Fruit fly (Drosophila melanogaster) whole organism, embryonic: ENCODE measurements around the gene CG13482.

Experiments
- Ada2b ChIP-seq: fragments of 200-800 bp; sonication (Bioruptor generic); IDR thresholded peaks from 2 replicates; pipeline ENCODE4 v1.3.6; 2022; ENCODE audit warnings: missing biosample characterization, missing genetic modification characterization
- Blimp-1 ChIP-seq: fragments of 200-800 bp; sonication (Bioruptor generic); optimal IDR thresholded peaks from 3 replicates; lab custom pipeline; 2018; ENCODE audit warnings: missing biosample characterization, missing genetic modification characterization, mild to moderate bottlenecking, moderate library complexity, missing genetic modification reagents
- CG10462 ChIP-seq: fragments of 200-800 bp; sonication (Bioruptor generic); optimal IDR thresholded peaks from 2 replicates; lab custom pipeline; 2016; ENCODE audit warnings: missing biosample characterization, missing genetic modification characterization
- CG11695 ChIP-seq: fragments of 200-800 bp; sonication (Bioruptor generic); IDR thresholded peaks from 3 replicates; pipeline ENCODE4 v1.3.6; 2022; ENCODE audit warnings: missing biosample characterization, missing genetic modification characterization
- CG12071 ChIP-seq: fragments of 200-800 bp; sonication (Bioruptor generic); optimal IDR thresholded peaks from 3 replicates; lab custom pipeline; 2018; ENCODE audit warnings: missing biosample characterization, mild to moderate bottlenecking, missing genetic modification characterization
- CG1233 ChIP-seq: fragments of 200-800 bp; sonication (Bioruptor generic); optimal IDR thresholded peaks from 4 replicates; lab custom pipeline; 2018; ENCODE audit warnings: missing biosample characterization, mild to moderate bottlenecking, missing genetic modification characterization
- CG13424 ChIP-seq: fragments of 200-800 bp; sonication (Bioruptor generic); optimal IDR thresholded peaks from 2 replicates; lab custom pipeline; 2019; ENCODE audit warnings: missing biosample characterization, mild to moderate bottlenecking, missing genetic modification characterization, moderate library complexity
- CG14441 ChIP-seq: fragments of 200-800 bp; sonication (Bioruptor generic); IDR thresholded peaks from 2 replicates; pipeline ENCODE4 v1.3.6; 2022; ENCODE audit warnings: missing biosample characterization, missing genetic modification characterization
- CG14667 ChIP-seq: fragments of 200-800 bp; sonication (Bioruptor generic); IDR thresholded peaks from 2 replicates; pipeline ENCODE4 v1.3.6; 2022; ENCODE audit warnings: missing biosample characterization, missing genetic modification characterization
- CG14965 ChIP-seq: fragments of 200-800 bp; sonication (Bioruptor generic); optimal IDR thresholded peaks from 2 replicates; lab custom pipeline; 2016; ENCODE audit warnings: missing biosample characterization, missing genetic modification characterization, borderline replicate concordance
- CG15696 ChIP-seq: fragments of 200-800 bp; sonication (Bioruptor generic); optimal IDR thresholded peaks from 2 replicates; lab custom pipeline; 2019; ENCODE audit warnings: missing biosample characterization, mild to moderate bottlenecking, missing genetic modification characterization, moderate library complexity
- CG1602 ChIP-seq: fragments of 200-800 bp; sonication (Bioruptor generic); optimal IDR thresholded peaks from 3 replicates; lab custom pipeline; 2016; ENCODE audit warnings: missing biosample characterization, missing genetic modification characterization
- CG16815 ChIP-seq: fragments of 200-800 bp; sonication (Bioruptor generic); optimal IDR thresholded peaks from 3 replicates; lab custom pipeline; 2017; ENCODE audit warnings: missing biosample characterization, mild to moderate bottlenecking, missing genetic modification characterization
- CG17361 ChIP-seq: fragments of 200-800 bp; sonication (Bioruptor generic); IDR thresholded peaks from 3 replicates; pipeline ENCODE4 v1.3.6; 2022; ENCODE audit warnings: missing biosample characterization, missing genetic modification characterization
- CG17829 ChIP-seq: fragments of 200-800 bp; optimal IDR thresholded peaks from 2 replicates; lab custom pipeline; 2019; ENCODE audit warnings: missing biosample characterization, mild to moderate bottlenecking, missing genetic modification characterization, moderate library complexity
- CG2712 ChIP-seq: fragments of 200-800 bp; optimal IDR thresholded peaks from 3 replicates; lab custom pipeline; 2019; ENCODE audit warnings: missing biosample characterization, mild to moderate bottlenecking, missing genetic modification characterization, moderate library complexity
- CG31365 ChIP-seq: fragments of 200-800 bp; sonication (Bioruptor generic); optimal IDR thresholded peaks from 2 replicates; lab custom pipeline; 2018; ENCODE audit warnings: missing biosample characterization, mild to moderate bottlenecking, missing genetic modification characterization
- CG3163 ChIP-seq: fragments of 200-800 bp; sonication (Bioruptor generic); optimal IDR thresholded peaks from 3 replicates; lab custom pipeline; 2016; ENCODE audit warnings: missing biosample characterization, missing genetic modification characterization
- CG42726 ChIP-seq: fragments of 200-800 bp; sonication (Bioruptor generic); IDR thresholded peaks from 2 replicates; pipeline ENCODE4 v1.3.6; 2022; ENCODE audit warnings: missing biosample characterization, missing genetic modification characterization; ENCODE audit not compliant: partially characterized antibody
- CG4360 ChIP-seq: fragments of 200-800 bp; sonication (Bioruptor generic); IDR thresholded peaks from 2 replicates; pipeline ENCODE4 v1.3.6; 2022; ENCODE audit warnings: missing biosample characterization, missing genetic modification characterization
- CG4617 ChIP-seq: fragments of 200-800 bp; sonication (Bioruptor generic); optimal IDR thresholded peaks from 3 replicates; lab custom pipeline; 2016; ENCODE audit warnings: missing biosample characterization, missing genetic modification characterization, borderline replicate concordance
- CG6683 ChIP-seq: fragments of 200-800 bp; sonication (Bioruptor generic); optimal IDR thresholded peaks from 2 replicates; lab custom pipeline; 2017; ENCODE audit warnings: missing biosample characterization, mild to moderate bottlenecking, missing genetic modification characterization, missing genetic modification reagents
- CTCF ChIP-seq: fragments of 200-800 bp; sonication (Bioruptor generic); optimal IDR thresholded peaks from 2 replicates; lab custom pipeline; 2017; ENCODE audit warnings: missing biosample characterization, mild to moderate bottlenecking, missing genetic modification characterization, moderate library complexity
- D19A ChIP-seq: fragments of 200-800 bp; optimal IDR thresholded peaks from 3 replicates; lab custom pipeline; 2019; ENCODE audit warnings: missing biosample characterization, mild to moderate bottlenecking, missing genetic modification characterization, moderate library complexity
- Dfd ChIP-seq, 2 experiments: fragments of >200 bp; optimal IDR thresholded peaks; 2 replicates each; lab custom pipeline; 2017; ENCODE audit warnings: missing biosample characterization in 2 of 2, missing genetic modification characterization in 2 of 2
- Doc2 ChIP-seq: fragments of 200-800 bp; sonication (Bioruptor generic); IDR thresholded peaks from 2 replicates; pipeline ENCODE4 v1.3.6; 2022; ENCODE audit warnings: missing biosample characterization, missing genetic modification characterization
- Dp ChIP-seq: fragments of 200-800 bp; sonication (Bioruptor generic); optimal IDR thresholded peaks from 2 replicates; lab custom pipeline; 2018; ENCODE audit warnings: missing biosample characterization, mild to moderate bottlenecking, missing genetic modification characterization, moderate library complexity
- Drgx ChIP-seq: fragments of 200-800 bp; sonication (Bioruptor generic); IDR thresholded peaks from 2 replicates; pipeline ENCODE4 v1.3.6; 2022; ENCODE audit warnings: missing biosample characterization, missing genetic modification characterization
- GATAe ChIP-seq: fragments of 200-800 bp; sonication (Bioruptor generic); conservative IDR thresholded peaks from 2 replicates; pipeline ENCODE4 v1.3.6; 2022; ENCODE audit warnings: missing biosample characterization, missing genetic modification characterization
- MBD-R2 ChIP-seq: fragments of 200-800 bp; sonication (Bioruptor generic); IDR thresholded peaks from 2 replicates; pipeline ENCODE4 v1.3.6; 2022; ENCODE audit warnings: missing biosample characterization, missing genetic modification characterization
- Meics ChIP-seq: fragments of 200-800 bp; sonication (Bioruptor generic); optimal IDR thresholded peaks from 2 replicates; lab custom pipeline; 2017; ENCODE audit warnings: missing biosample characterization, mild to moderate bottlenecking, missing genetic modification characterization
- Spps ChIP-seq: fragments of 200-800 bp; sonication (Bioruptor generic); optimal IDR thresholded peaks from 2 replicates; lab custom pipeline; 2018; ENCODE audit warnings: missing biosample characterization, mild to moderate bottlenecking, missing genetic modification characterization
- Vsx1 ChIP-seq: fragments of 200-800 bp; sonication (Bioruptor generic); optimal IDR thresholded peaks from 2 replicates; lab custom pipeline; 2017; ENCODE audit warnings: missing biosample characterization, mild to moderate bottlenecking, missing genetic modification characterization, missing genetic modification reagents
- aop ChIP-seq: fragments of 200-800 bp; sonication (Bioruptor generic); IDR thresholded peaks from 2 replicates; pipeline ENCODE4 v1.3.6; 2022; ENCODE audit warnings: missing biosample characterization, missing genetic modification characterization
- ap ChIP-seq: fragments of 200-800 bp; sonication (Bioruptor generic); IDR thresholded peaks from 2 replicates; pipeline ENCODE4 v1.3.6; 2022; ENCODE audit warnings: missing biosample characterization, missing genetic modification characterization
- chinmo ChIP-seq: fragments of 200-800 bp; sonication (Bioruptor generic); IDR thresholded peaks from 4 replicates; pipeline ENCODE4 v1.3.6; 2022; ENCODE audit warnings: missing biosample characterization, missing genetic modification characterization; ENCODE audit not compliant: partially characterized antibody
- eyg ChIP-seq: fragments of 200-800 bp; sonication (Bioruptor generic); optimal IDR thresholded peaks from 3 replicates; lab custom pipeline; 2016; ENCODE audit warnings: missing biosample characterization, missing genetic modification characterization
- gcm ChIP-seq: fragments of 200-800 bp; sonication (Bioruptor generic); optimal IDR thresholded peaks from 2 replicates; lab custom pipeline; 2019; ENCODE audit warnings: missing biosample characterization, mild to moderate bottlenecking, missing genetic modification characterization, moderate library complexity
- insv ChIP-seq, 2 experiments: fragments of 200-800 bp; sonication (Bioruptor generic); optimal IDR thresholded peaks; 3 replicates each; lab custom pipeline; 2016 to 2018; ENCODE audit warnings: missing biosample characterization in 2 of 2, missing genetic modification characterization in 2 of 2
- nau ChIP-seq: fragments of 200-800 bp; sonication (Bioruptor generic); optimal IDR thresholded peaks from 3 replicates; lab custom pipeline; 2017; ENCODE audit warnings: missing biosample characterization, mild to moderate bottlenecking, missing genetic modification characterization, missing genetic modification reagents
- nmo ChIP-seq: fragments of 200-800 bp; sonication (Bioruptor generic); optimal IDR thresholded peaks from 2 replicates; lab custom pipeline; 2018; ENCODE audit warnings: missing biosample characterization, mild to moderate bottlenecking, missing genetic modification characterization, moderate library complexity
- otp ChIP-seq: fragments of 200-800 bp; sonication (Bioruptor generic); IDR thresholded peaks from 3 replicates; pipeline ENCODE4, ENCODE4 v1.3.6; 2022; ENCODE audit warnings: missing biosample characterization, missing genetic modification characterization
- ranshi ChIP-seq: fragments of 200-800 bp; sonication (Bioruptor generic); IDR thresholded peaks from 2 replicates; pipeline ENCODE4 v1.3.6; 2022; ENCODE audit warnings: missing biosample characterization, missing genetic modification characterization
- run ChIP-seq: fragments of 200-800 bp; sonication (Bioruptor generic); optimal IDR thresholded peaks from 3 replicates; lab custom pipeline; 2018; ENCODE audit warnings: missing biosample characterization, mild to moderate bottlenecking, missing genetic modification characterization
- sd ChIP-seq: fragments of 200-800 bp; sonication (Bioruptor generic); optimal IDR thresholded peaks from 3 replicates; lab custom pipeline; 2018; ENCODE audit warnings: missing biosample characterization, mild to moderate bottlenecking, missing genetic modification characterization, moderate library complexity
- sisA ChIP-seq: fragments of 200-800 bp; sonication (Bioruptor generic); IDR thresholded peaks from 2 replicates; pipeline ENCODE4 v1.3.6; 2022; ENCODE audit warnings: missing biosample characterization, missing genetic modification characterization
- trh ChIP-seq: fragments of 200-800 bp; sonication (Bioruptor generic); optimal IDR thresholded peaks from 2 replicates; lab custom pipeline; 2016; ENCODE audit warnings: missing biosample characterization, missing genetic modification characterization
- vvl ChIP-seq: fragments of 200-800 bp; sonication (Bioruptor generic); IDR thresholded peaks from 2 replicates; pipeline ENCODE4 v1.3.6; 2022; ENCODE audit warnings: missing biosample characterization, missing genetic modification characterization
- zen ChIP-seq: fragments of 200-800 bp; sonication (Bioruptor generic); optimal IDR thresholded peaks from 3 replicates; lab custom pipeline; 2018; ENCODE audit warnings: missing biosample characterization, mild to moderate bottlenecking, missing genetic modification characterization, moderate library complexity
- zf30C ChIP-seq: fragments of 200-800 bp; sonication (Bioruptor generic); optimal IDR thresholded peaks from 3 replicates; lab custom pipeline; 2018; ENCODE audit warnings: missing biosample characterization, mild to moderate bottlenecking, missing genetic modification characterization

Gene CG13482

dm6 chr3L:14354285-14355092 lies 25.3 kb downstream of the CG13482 start (continued):
- TF ChIP-seq aop (GFP tag; lab: Robert Waterston, UW) (no peak), Vsx1 (peak; percentile 48), insv (GFP tag; optimal IDR thresholded peaks at IDR 0.05; lab: Kevin White, UChicago) (no peak), CG6683 (no peak), gcm (GFP tag; lab: Kevin White, UChicago) (peak; percentile 65), sisA (GFP tag; lab: Robert Waterston, UW) (no peak), zf30C (no peak), CG1233 (GFP tag; lab: Kevin White, UChicago) (peak; percentile 38), CG15696 (tag; lab: Kevin White, UChicago) (peak; percentile 37), CG2712 (tag; lab: Kevin White, UChicago) (peak; percentile 41), run (tag; lab: Kevin White, UChicago) (no peak), ap (GFP tag; lab: Robert Waterston, UW) (no peak), CG10462 (GFP tag; lab: Kevin White, UChicago) (no peak), Dfd (GFP tag; optimal IDR thresholded peaks at IDR 0.05; lab: Kevin White, UChicago) (no peak), Drgx (GFP tag; lab: Robert Waterston, UW) (peak; percentile 40; the same call in 1 of the 2 replicates), CG14667 (GFP tag; lab: Robert Waterston, UW) (no peak), CG16815 (GFP tag; lab: Kevin White, UChicago) (no peak), CG14965 (GFP tag; lab: Kevin White, UChicago) (no peak), Doc2 (GFP tag; lab: Robert Waterston, UW) (no peak), CG13424 (tag; lab: Kevin White, UChicago) (peak; percentile 10), zen (no peak), chinmo (GFP tag; lab: Robert Waterston, UW) (no peak), Ada2b (GFP tag; lab: Robert Waterston, UW) (peak; percentile 27; the same call in 1 of the 2 replicates), CG42726 (no peak), Meics (no peak), vvl (0 out of 2 replicates have a peak, but pooled peaks have one; percentile 5), CG17829 (tag; lab: Kevin White, UChicago) (no peak), nmo (GFP tag; lab: Kevin White, UChicago) (no peak), MBD-R2 (GFP tag; lab: Robert Waterston, UW) (no peak), CG31365 (tag; lab: Kevin White, UChicago) (no peak), D19A (tag; lab: Kevin White, UChicago) (peak; percentile 38), CG14441 (GFP tag; lab: Robert Waterston, UW) (no peak), eyg (no peak), Dp (GFP tag; lab: Kevin White, UChicago) (no peak), sd (tag; lab: Kevin White, UChicago) (no peak), CG3163 (GFP tag; lab: Kevin White, UChicago) (no peak), ranshi (GFP tag; lab: Robert Waterston, UW) (no peak), CG11695 (GFP tag; lab: Robert Waterston, UW) (no peak), GATAe (GFP tag; lab: Robert Waterston, UW) (no peak), otp (GFP tag; lab: Robert Waterston, UW) (no peak), CG4360 (no peak), Blimp-1 (peak; percentile 27), nau (no peak), CG12071 (GFP tag; lab: Kevin White, UChicago) (peak; percentile 22), CG1602 (no peak), CTCF (GFP tag; lab: Kevin White, UChicago) (no peak), CG17361 (GFP tag; lab: Robert Waterston, UW) (0 out of 3 replicates have a peak, but pooled peaks have one; percentile 23), Spps (tag; lab: Kevin White, UChicago) (no peak), trh (GFP tag; lab: Kevin White, UChicago) (no peak), CG4617 (no peak)
